Worm (Caenorhabditis elegans) whole organism, late embryonic: ENCODE results near the gene xpb-1.

Experiments used
- C08G9.2 ChIP-seq: sonication (generic microtip); optimal IDR thresholded peaks from 2 replicates; lab custom pipeline; 2016; ENCODE audit warnings: mild to moderate bottlenecking, missing genetic modification characterization, moderate library complexity, missing compliant biosample characterization
- C38D4.7 ChIP-seq: fragments of 200-800 bp; sonication (Bioruptor generic); optimal IDR thresholded peaks from 2 replicates; lab custom pipeline; 2018; ENCODE audit warnings: mild to moderate bottlenecking, missing genetic modification characterization, moderate library complexity, missing compliant biosample characterization
- F13H6.1 ChIP-seq: sonication (generic microtip); optimal IDR thresholded peaks from 2 replicates; lab custom pipeline; 2016; ENCODE audit warnings: missing genetic modification characterization, missing compliant biosample characterization
- K02D7.2 ChIP-seq: sonication (generic microtip); optimal IDR thresholded peaks from 2 replicates; lab custom pipeline; 2017; ENCODE audit warnings: mild to moderate bottlenecking, missing genetic modification characterization, missing compliant biosample characterization
- T23F11.4 ChIP-seq: fragments of 200-800 bp; sonication (Bioruptor generic); optimal IDR thresholded peaks from 2 replicates; lab custom pipeline; 2018; ENCODE audit warnings: mild to moderate bottlenecking, missing genetic modification characterization, missing compliant biosample characterization
- ama-1 ChIP-seq: fragments of 150-350 bp; optimal IDR thresholded peaks from 2 replicates; lab custom pipeline; 2014
- ceh-14 ChIP-seq: sonication (generic microtip); optimal IDR thresholded peaks from 2 replicates; lab custom pipeline; 2016; ENCODE audit warnings: missing genotype, missing genetic modification characterization, missing compliant biosample characterization
- ceh-19 ChIP-seq: fragments of 200-800 bp; sonication (Bioruptor generic); optimal IDR thresholded peaks from 2 replicates; lab custom pipeline; 2018; ENCODE audit warnings: mild to moderate bottlenecking, missing genetic modification characterization, missing compliant biosample characterization
- ceh-2 ChIP-seq: sonication (generic microtip); optimal IDR thresholded peaks from 2 replicates; lab custom pipeline; 2016; ENCODE audit warnings: missing genotype, missing genetic modification characterization, missing compliant biosample characterization
- ceh-30 ChIP-seq: fragments of 150-350 bp; optimal IDR thresholded peaks from 2 replicates; lab custom pipeline; 2014; ENCODE audit warnings: missing biosample characterization, missing genetic modification characterization
- ceh-34 ChIP-seq: sonication (generic microtip); optimal IDR thresholded peaks from 2 replicates; lab custom pipeline; 2016; ENCODE audit warnings: mild to moderate bottlenecking, missing genetic modification characterization, missing compliant biosample characterization
- ceh-45 ChIP-seq: fragments of 200-800 bp; sonication (Bioruptor generic); IDR thresholded peaks from 2 replicates; pipeline ENCODE4 v1.3.6; 2022; ENCODE audit warnings: missing genetic modification reagents, missing genetic modification characterization, missing compliant biosample characterization
- ceh-9 ChIP-seq: sonication (generic microtip); optimal IDR thresholded peaks from 2 replicates; lab custom pipeline; 2016; ENCODE audit warnings: mild to moderate bottlenecking, missing genetic modification characterization, inconsistent platforms, missing compliant biosample characterization
- che-1 ChIP-seq: sonication (generic microtip); optimal IDR thresholded peaks from 2 replicates; lab custom pipeline; 2016; ENCODE audit warnings: mild to moderate bottlenecking, missing genetic modification characterization, missing compliant biosample characterization
- dmd-4 ChIP-seq: sonication (generic microtip); optimal IDR thresholded peaks from 2 replicates; lab custom pipeline; 2016; ENCODE audit warnings: borderline replicate concordance, missing genetic modification characterization, missing compliant biosample characterization
- ets-4 ChIP-seq: sonication (generic microtip); optimal IDR thresholded peaks from 2 replicates; lab custom pipeline; 2016; ENCODE audit warnings: missing genetic modification characterization, missing compliant biosample characterization
- eyg-1 ChIP-seq: sonication (generic microtip); optimal IDR thresholded peaks from 2 replicates; lab custom pipeline; 2016; ENCODE audit warnings: missing genotype, missing genetic modification characterization, missing compliant biosample characterization
- fax-1 ChIP-seq: sonication (generic microtip); optimal IDR thresholded peaks from 2 replicates; lab custom pipeline; 2016; ENCODE audit warnings: missing genotype, missing genetic modification characterization, missing compliant biosample characterization
- gmeb-2 ChIP-seq: sonication (generic microtip); optimal IDR thresholded peaks from 2 replicates; lab custom pipeline; 2016; ENCODE audit warnings: missing genetic modification characterization, inconsistent platforms, missing compliant biosample characterization
- hlh-13 ChIP-seq: fragments of 200-800 bp; sonication (Bioruptor generic); optimal IDR thresholded peaks from 2 replicates; lab custom pipeline; 2018; ENCODE audit warnings: mild to moderate bottlenecking, missing genetic modification characterization, missing compliant biosample characterization
- hlh-30 ChIP-seq: sonication (generic microtip); optimal IDR thresholded peaks from 2 replicates; lab custom pipeline; 2017; ENCODE audit warnings: antibody characterized with exemption, missing genetic modification characterization, missing compliant biosample characterization; ENCODE audit not compliant: insufficient read depth
- hlh-6 ChIP-seq: sonication (generic microtip); optimal IDR thresholded peaks from 2 replicates; lab custom pipeline; 2016; ENCODE audit warnings: missing genotype, missing genetic modification characterization, missing compliant biosample characterization
- lim-6 ChIP-seq: sonication (generic microtip); optimal IDR thresholded peaks from 2 replicates; lab custom pipeline; 2016; ENCODE audit warnings: missing genetic modification characterization, missing compliant biosample characterization
- madf-2 ChIP-seq: sonication (generic microtip); optimal IDR thresholded peaks from 2 replicates; lab custom pipeline; 2017; ENCODE audit warnings: missing genetic modification characterization, missing compliant biosample characterization
- mec-3 ChIP-seq: sonication (generic microtip); optimal IDR thresholded peaks from 2 replicates; lab custom pipeline; 2016; ENCODE audit warnings: borderline replicate concordance, missing genetic modification characterization, missing compliant biosample characterization
- nhr-11 ChIP-seq: fragments of 150-350 bp; optimal IDR thresholded peaks from 2 replicates; lab custom pipeline; 2014; ENCODE audit warnings: missing biosample characterization, missing genetic modification characterization
- nhr-232 ChIP-seq: sonication (generic microtip); optimal IDR thresholded peaks from 2 replicates; lab custom pipeline; 2016; ENCODE audit warnings: missing genetic modification characterization, missing compliant biosample characterization
- odd-2 ChIP-seq: sonication (generic microtip); optimal IDR thresholded peaks from 2 replicates; lab custom pipeline; 2017; ENCODE audit warnings: antibody characterized with exemption, mild to moderate bottlenecking, missing genetic modification characterization, missing compliant biosample characterization
- pha-2 ChIP-seq: sonication (generic microtip); optimal IDR thresholded peaks from 2 replicates; lab custom pipeline; 2017; ENCODE audit warnings: mild to moderate bottlenecking, missing genetic modification characterization, missing compliant biosample characterization
- pqm-1 ChIP-seq: sonication (generic microtip); optimal IDR thresholded peaks from 2 replicates; lab custom pipeline; 2016; ENCODE audit warnings: missing genetic modification characterization, missing compliant biosample characterization
- pros-1 ChIP-seq: fragments of 150-350 bp; optimal IDR thresholded peaks from 2 replicates; lab custom pipeline; 2014; ENCODE audit warnings: missing biosample characterization, missing genetic modification reagents, missing genetic modification characterization
- tbx-2 ChIP-seq: sonication (generic microtip); optimal IDR thresholded peaks from 2 replicates; lab custom pipeline; 2016; ENCODE audit warnings: missing genetic modification characterization, missing compliant biosample characterization
- tbx-7 ChIP-seq: sonication (generic microtip); optimal IDR thresholded peaks from 2 replicates; lab custom pipeline; 2016; ENCODE audit warnings: missing genotype, missing genetic modification characterization, missing compliant biosample characterization
- unc-3 ChIP-seq, 2 experiments: fragments of 200-800 bp in 1 of 2; sonication (Bioruptor generic) in 1 of 2; sonication (generic microtip) in 1 of 2; conservative IDR thresholded peaks in 1 of 2; optimal IDR thresholded peaks in 1 of 2; 2 replicates each; pipeline versions ENCODE4 v1.3.6 to Lab custom; 2016 to 2022; ENCODE audit warnings: missing compliant biosample characterization in 2 of 2, missing genetic modification characterization in 2 of 2, missing genetic modification reagents in 1 of 2
- unc-55 ChIP-seq: sonication (generic microtip); optimal IDR thresholded peaks from 2 replicates; lab custom pipeline; 2017; ENCODE audit warnings: missing biosample characterization, missing genetic modification reagents, missing genetic modification characterization
- unc-86 ChIP-seq: sonication (generic microtip); optimal IDR thresholded peaks from 2 replicates; lab custom pipeline; 2016; ENCODE audit warnings: missing genetic modification characterization, missing compliant biosample characterization
- ztf-16 ChIP-seq: sonication (generic microtip); optimal IDR thresholded peaks from 2 replicates; lab custom pipeline; 2017; ENCODE audit warnings: missing genetic modification characterization, missing compliant biosample characterization

The xpb-1 gene

DNA sequence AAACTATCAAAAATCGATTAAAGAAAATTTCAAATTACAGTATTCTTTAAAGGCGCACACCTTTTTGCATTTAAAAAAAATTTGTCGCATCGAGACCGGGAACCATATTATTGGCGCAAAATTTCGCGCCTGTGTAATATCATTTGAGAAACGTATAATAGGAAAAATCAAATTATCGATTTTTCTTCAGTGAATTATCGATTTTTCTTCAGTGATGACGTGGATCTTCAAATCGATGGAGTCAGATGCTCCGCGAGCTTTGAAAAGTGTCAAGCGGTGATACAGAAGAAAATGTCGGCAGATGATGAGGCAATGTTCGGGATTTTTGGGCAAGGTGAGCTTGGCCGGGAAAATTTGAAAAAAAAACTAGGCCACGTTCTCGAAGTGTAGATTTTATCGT, 9.0 kb downstream of the xpb-1 start:
- TF ChIP-seq fax-1 (tag; lab: Kevin White, UChicago) (no peak), tbx-7 (no peak), mec-3 (tag; lab: Kevin White, UChicago) (no peak), ceh-19 (no peak), nhr-11 (no peak), ceh-34 (tag; lab: Kevin White, UChicago) (no peak), unc-86 (tag; lab: Kevin White, UChicago) (no peak), unc-55 (GFP tag; lab: Kevin White, UChicago) (no peak), C08G9.2 (tag; lab: Kevin White, UChicago) (no peak), gmeb-2 (tag; lab: Kevin White, UChicago) (no peak), tbx-2 (tag; lab: Kevin White, UChicago) (no peak), ama-1 (lab: Kevin White, UChicago) (no peak), madf-2 (tag; lab: Kevin White, UChicago) (no peak), ceh-2 (tag; lab: Kevin White, UChicago) (no peak), lim-6 (tag; lab: Kevin White, UChicago) (no peak), che-1 (tag; lab: Kevin White, UChicago) (no peak), ceh-14 (tag; lab: Kevin White, UChicago) (no peak), T23F11.4 (GFP tag; lab: Kevin White, UChicago) (no peak), ceh-9 (tag; lab: Kevin White, UChicago) (no peak)

DNA sequence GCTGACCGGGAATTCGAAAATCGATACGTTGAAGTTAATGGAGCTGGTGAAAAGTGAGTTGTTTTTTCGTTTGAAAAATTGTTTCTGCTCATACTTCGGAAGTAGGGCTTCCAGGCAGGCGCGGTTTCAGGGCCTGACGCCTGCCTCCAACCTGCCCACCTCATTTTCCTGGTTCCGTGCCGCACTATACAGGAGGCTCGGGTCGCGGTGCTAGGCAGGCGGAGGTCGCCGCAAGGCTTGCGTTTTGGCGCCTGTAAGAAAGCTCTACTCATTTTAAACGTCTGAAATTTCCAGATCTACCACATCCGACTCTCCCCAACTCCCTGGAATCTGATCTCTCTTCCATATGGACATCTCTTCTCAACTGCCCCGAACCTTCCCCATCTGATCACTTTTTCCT, 18.5 kb downstream of the xpb-1 start:
- no peak for TF ChIP-seq ceh-45 (GFP tag; lab: Robert Waterston, UW)
- TF ChIP-seq pros-1 (tag; lab: Kevin White, UChicago), result no peak
- no peak for TF ChIP-seq odd-2 (tag; lab: Kevin White, UChicago)
- no peak for TF ChIP-seq unc-55 (GFP tag; lab: Kevin White, UChicago)
- TF ChIP-seq ztf-16 (tag; lab: Kevin White, UChicago), result no peak
- no peak for TF ChIP-seq ets-4 (tag; lab: Kevin White, UChicago)
- TF ChIP-seq hlh-30, result no peak
- no peak for TF ChIP-seq ceh-30 (tag; lab: Kevin White, UChicago)
- no peak for TF ChIP-seq pqm-1 (tag; lab: Kevin White, UChicago)
- no peak for TF ChIP-seq che-1 (tag; lab: Kevin White, UChicago)
- no peak for TF ChIP-seq T23F11.4 (GFP tag; lab: Kevin White, UChicago)
- TF ChIP-seq F13H6.1 (tag; lab: Kevin White, UChicago), result no peak
- no peak for TF ChIP-seq ama-1 (lab: Kevin White, UChicago)

DNA sequence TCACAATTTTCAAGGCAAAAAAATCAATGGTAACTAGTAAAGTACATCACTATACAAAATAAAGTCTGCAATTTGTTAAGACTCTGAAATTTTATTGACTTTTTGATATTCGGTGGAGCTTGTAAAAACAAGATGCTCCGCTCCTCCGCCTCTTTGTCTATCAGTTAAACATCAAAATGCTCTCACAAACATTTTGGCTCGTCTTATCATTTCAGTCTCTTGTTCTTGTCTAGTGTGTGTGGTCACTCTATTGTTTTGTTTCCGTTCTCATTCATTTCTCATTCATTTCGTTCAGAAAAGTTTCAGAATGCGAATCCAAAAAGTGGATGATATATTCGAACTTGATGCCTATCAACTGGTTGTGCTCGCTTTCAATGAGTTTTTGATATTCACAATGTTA, 21.6 kb downstream of the xpb-1 start, which contains the start of gene Y66D12A.13:
Y66D12A.13 (plus strand) TSS at position 301 of the 400 bp plus-strand sequence.
- TF ChIP-seq nhr-232 (tag; lab: Kevin White, UChicago), result no peak
- no peak for TF ChIP-seq ceh-34 (tag; lab: Kevin White, UChicago)
- TF ChIP-seq pha-2 (tag; lab: Kevin White, UChicago), result no peak
- no peak for TF ChIP-seq hlh-13 (GFP tag; lab: Kevin White, UChicago)
- TF ChIP-seq C38D4.7 (GFP tag; lab: Kevin White, UChicago), result no peak
- no peak for TF ChIP-seq hlh-30
- no peak for TF ChIP-seq dmd-4 (tag; lab: Kevin White, UChicago)
- TF ChIP-seq pros-1 (tag; lab: Kevin White, UChicago), result no peak
- no peak for TF ChIP-seq ceh-30 (tag; lab: Kevin White, UChicago)
- TF ChIP-seq hlh-6 (tag; lab: Kevin White, UChicago), result no peak
- no peak for TF ChIP-seq tbx-2 (tag; lab: Kevin White, UChicago)
- TF ChIP-seq K02D7.2 (tag; lab: Kevin White, UChicago), result no peak
- TF ChIP-seq eyg-1 (tag; lab: Kevin White, UChicago), result no peak
- TF ChIP-seq unc-3 (GFP tag; conservative IDR thresholded peaks at IDR 0.05; lab: Robert Waterston, UW), result no peak
- TF ChIP-seq unc-3 (tag; optimal IDR thresholded peaks at IDR 0.05; lab: Kevin White, UChicago), result no peak
- no peak for TF ChIP-seq gmeb-2 (tag; lab: Kevin White, UChicago)
